Worm (Caenorhabditis elegans): Measurements from ENCODE around the gene ttc-4.
A peak's percentile ranks its signal among the peaks of the same experiment; 100 is the strongest.

ttc-4 gene

DNA sequence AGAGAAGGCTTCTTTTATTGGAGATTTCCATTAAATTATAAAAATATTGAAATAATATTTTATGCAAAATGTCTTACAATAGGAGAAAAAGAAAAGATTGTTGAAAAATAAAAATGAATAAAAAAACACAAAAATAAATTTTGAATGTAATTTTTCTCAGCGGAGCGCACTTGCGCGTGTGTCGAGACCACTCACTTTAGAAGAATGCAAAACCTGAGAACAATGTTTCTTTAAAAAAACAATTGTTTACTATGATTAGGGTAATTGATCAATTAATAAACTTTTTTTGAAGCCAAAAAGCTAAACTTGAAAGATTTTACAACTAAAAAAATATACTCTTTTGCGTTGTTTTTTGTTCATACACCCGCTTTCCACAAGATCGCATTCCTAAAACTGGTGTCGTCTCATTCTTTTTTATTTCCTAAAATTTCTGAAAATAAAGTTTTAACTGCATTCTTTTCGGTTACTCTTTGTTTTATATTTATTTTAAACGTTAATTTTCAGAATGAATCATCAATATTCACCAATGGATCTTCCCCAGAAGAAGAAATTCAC, at the start of gene ttc-4:
TSS of gene ttc-4 (plus strand) at position 505 of the 555 bp plus-strand sequence.
- TF ChIP-seq klf-2 (GFP tag; conservative IDR thresholded peaks at IDR 0.05) (0 out of 2 replicates have a peak, but pooled peaks have one; percentile 44), tab-1 (GFP tag; IDR thresholded peaks at IDR 0.05) (no peak), flt-1 (GFP tag; IDR thresholded peaks at IDR 0.05) (no peak), T22C8.4 (GFP tag; IDR thresholded peaks at IDR 0.05) (no peak), ztf-29 (GFP tag; IDR thresholded peaks at IDR 0.05) (no peak), med-1 (GFP tag; optimal IDR thresholded peaks at IDR 0.05; ENCODE audit: insufficient read depth) (no peak), ztf-23 (GFP tag; IDR thresholded peaks at IDR 0.05) (no peak), cog-1 (tag; optimal IDR thresholded peaks at IDR 0.05) (peak; percentile 56), ref-1 (GFP tag; conservative IDR thresholded peaks at IDR 0.05) (no peak)

DNA sequence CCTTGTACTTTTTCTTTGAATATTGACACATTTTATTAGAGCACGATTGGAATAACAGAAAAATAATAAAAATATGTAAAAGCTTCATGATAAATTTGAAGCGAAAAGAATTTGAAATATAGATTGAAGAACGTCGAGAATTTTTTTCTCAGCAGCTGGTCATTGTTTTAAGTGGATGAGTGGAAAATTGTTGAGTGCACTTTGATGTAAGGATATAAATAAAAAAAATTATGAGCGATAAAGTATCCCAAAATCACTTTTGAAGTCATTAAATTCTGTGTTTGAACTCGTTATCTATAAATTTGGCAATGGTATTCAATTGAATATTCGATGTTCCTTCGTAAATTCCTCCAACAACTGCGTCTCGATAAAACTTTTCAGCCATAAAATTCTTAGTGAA, 49.8 kb upstream of the ttc-4 start, which contains the start of gene ins-13:
TSS of gene ins-13 (minus strand) at position 101 of the 400 bp plus-strand sequence.
- TF ChIP-seq ref-1 (GFP tag; conservative IDR thresholded peaks at IDR 0.05) = no peak
- TF ChIP-seq med-1 (GFP tag; optimal IDR thresholded peaks at IDR 0.05; ENCODE audit: insufficient read depth) = no peak
- no peak for TF ChIP-seq flt-1 (GFP tag; IDR thresholded peaks at IDR 0.05)
- no peak for TF ChIP-seq T22C8.4 (GFP tag; IDR thresholded peaks at IDR 0.05)
- no peak for TF ChIP-seq cog-1 (tag; optimal IDR thresholded peaks at IDR 0.05)
- no peak for TF ChIP-seq klf-2 (GFP tag; conservative IDR thresholded peaks at IDR 0.05)
- no peak for TF ChIP-seq ztf-23 (GFP tag; IDR thresholded peaks at IDR 0.05)
- no peak for TF ChIP-seq tab-1 (GFP tag; IDR thresholded peaks at IDR 0.05)
- TF ChIP-seq ztf-29 (GFP tag; IDR thresholded peaks at IDR 0.05) = no peak

DNA sequence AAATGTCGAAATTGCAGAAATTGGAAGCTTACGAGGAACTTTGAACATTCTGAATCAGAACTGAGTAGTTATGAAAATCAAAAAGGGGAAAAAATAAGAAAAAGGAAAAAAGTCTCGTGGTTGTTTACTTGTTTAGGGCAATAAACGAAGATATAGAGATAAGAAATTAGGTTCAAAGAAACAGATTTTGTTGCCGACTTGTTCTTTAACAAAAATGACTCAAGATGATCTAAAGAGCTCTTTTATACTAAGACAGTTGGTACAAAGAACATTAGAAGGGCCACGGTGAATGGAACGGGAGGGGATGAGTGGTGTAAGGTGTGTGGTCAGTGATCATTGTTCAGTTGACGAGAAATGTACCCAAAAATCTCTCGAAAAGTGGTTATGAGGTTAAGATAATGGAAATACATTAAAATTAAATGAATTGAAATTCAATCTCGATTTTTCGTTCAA, 47.0 kb upstream of the ttc-4 start, which contains the start of gene acdh-2:
TSS of gene acdh-2 (minus strand) at position 51 of the 453 bp plus-strand sequence.
- TF ChIP-seq cog-1 (tag; optimal IDR thresholded peaks at IDR 0.05) (no peak), tab-1 (GFP tag; IDR thresholded peaks at IDR 0.05) (no peak), ref-1 (GFP tag; conservative IDR thresholded peaks at IDR 0.05) (no peak), flt-1 (GFP tag; IDR thresholded peaks at IDR 0.05) (no peak), klf-2 (GFP tag; conservative IDR thresholded peaks at IDR 0.05) (no peak), ztf-23 (GFP tag; IDR thresholded peaks at IDR 0.05) (no peak), med-1 (GFP tag; optimal IDR thresholded peaks at IDR 0.05; ENCODE audit: insufficient read depth) (no peak), T22C8.4 (GFP tag; IDR thresholded peaks at IDR 0.05) (no peak), ztf-29 (GFP tag; IDR thresholded peaks at IDR 0.05) (no peak)

DNA sequence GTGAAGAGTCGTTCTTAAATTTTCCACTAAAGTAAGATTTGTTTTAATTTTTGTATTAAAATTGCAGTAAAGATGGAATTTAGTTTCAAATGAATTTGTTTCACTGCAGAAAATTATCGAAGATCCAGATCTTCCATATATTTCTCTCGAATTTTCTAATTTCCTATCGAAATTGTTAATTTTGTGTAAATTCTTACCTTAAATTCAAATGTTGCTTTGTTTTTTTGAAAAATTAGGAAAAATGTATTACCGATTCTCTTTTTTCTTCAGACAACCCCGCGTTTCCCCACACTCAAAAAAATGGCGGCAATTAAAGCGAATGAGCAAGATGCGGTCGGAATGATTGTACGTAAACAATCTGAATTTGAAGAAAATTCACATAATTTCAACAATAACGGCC, 44.8 kb upstream of the ttc-4 start, which contains the start of gene C17C3.6:
TSS of gene C17C3.6 (plus strand) at position 301 of the 400 bp plus-strand sequence.
- TF ChIP-seq klf-2 (GFP tag; conservative IDR thresholded peaks at IDR 0.05) (no peak), flt-1 (GFP tag; IDR thresholded peaks at IDR 0.05) (no peak), tab-1 (GFP tag; IDR thresholded peaks at IDR 0.05) (no peak), cog-1 (tag; optimal IDR thresholded peaks at IDR 0.05) (no peak), ref-1 (GFP tag; conservative IDR thresholded peaks at IDR 0.05) (no peak), T22C8.4 (GFP tag; IDR thresholded peaks at IDR 0.05) (no peak), ztf-23 (GFP tag; IDR thresholded peaks at IDR 0.05) (no peak), med-1 (GFP tag; optimal IDR thresholded peaks at IDR 0.05; ENCODE audit: insufficient read depth) (no peak), ztf-29 (GFP tag; IDR thresholded peaks at IDR 0.05) (no peak)

DNA sequence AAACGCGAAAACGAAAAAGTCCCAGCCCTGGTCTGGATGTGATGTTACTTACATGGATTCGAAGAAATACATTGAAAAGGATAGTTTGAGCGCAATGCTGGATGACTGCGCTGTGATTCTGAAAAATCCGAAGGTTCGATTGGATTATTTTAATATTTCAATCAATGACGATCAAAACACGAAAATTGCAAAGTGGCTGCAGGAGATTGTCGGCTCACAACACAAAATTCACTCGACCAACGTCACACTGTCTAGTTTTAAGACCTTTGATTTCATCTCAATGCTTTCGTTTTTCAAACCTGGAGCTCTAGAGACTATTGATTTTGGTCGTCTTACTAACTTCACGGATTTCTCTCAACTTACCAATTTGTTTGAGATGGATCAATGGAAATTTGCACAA, 43.0 kb upstream of the ttc-4 start, which contains the start of gene C17C3.5:
TSS of gene C17C3.5 (plus strand) at position 301 of the 400 bp plus-strand sequence.
- TF ChIP-seq ztf-23 (GFP tag; IDR thresholded peaks at IDR 0.05) = no peak
- TF ChIP-seq ztf-29 (GFP tag; IDR thresholded peaks at IDR 0.05) = no peak
- no peak for TF ChIP-seq cog-1 (tag; optimal IDR thresholded peaks at IDR 0.05)
- TF ChIP-seq tab-1 (GFP tag; IDR thresholded peaks at IDR 0.05) = no peak
- no peak for TF ChIP-seq klf-2 (GFP tag; conservative IDR thresholded peaks at IDR 0.05)

DNA sequence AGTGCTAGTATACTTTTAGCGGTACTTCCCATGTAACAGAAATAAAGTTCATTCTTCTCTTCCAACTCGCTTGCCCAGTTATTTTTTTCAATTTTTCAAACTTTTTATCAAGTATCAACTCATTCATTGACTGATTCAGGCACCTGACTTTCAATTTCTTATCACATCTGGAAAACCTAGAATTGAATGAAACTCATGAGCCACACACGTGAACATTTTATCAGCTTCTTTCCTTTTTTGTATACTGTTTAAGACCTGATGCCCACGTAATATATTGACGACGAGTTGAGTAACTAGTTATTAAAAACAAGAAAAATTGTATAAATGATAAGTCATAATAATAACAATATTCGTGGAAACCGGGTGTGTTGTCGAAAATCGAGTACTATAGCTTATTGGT, 41.0 kb upstream of the ttc-4 start:
- TF ChIP-seq tab-1 (GFP tag; IDR thresholded peaks at IDR 0.05) = no peak

DNA sequence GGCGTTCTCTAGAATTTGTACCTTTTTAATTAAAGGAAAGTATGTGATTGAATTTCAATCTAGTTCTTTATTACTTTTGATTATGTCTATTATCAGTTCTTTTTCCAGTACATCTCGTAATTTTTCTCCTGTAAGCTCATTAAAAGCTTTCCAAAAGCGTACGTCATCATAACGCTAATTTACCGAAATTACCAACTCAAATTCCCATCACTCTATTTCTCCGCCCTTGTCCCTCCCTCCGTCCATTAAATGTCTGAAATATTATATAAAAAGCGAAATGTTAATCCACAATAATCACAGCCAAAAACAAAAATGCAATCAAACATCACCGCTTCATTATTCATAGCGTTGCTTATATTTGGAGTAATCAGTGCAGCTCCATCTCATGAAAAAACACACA, 40.2 kb upstream of the ttc-4 start, which contains the start of gene ins-12:
TSS of gene ins-12 (plus strand) at position 301 of the 400 bp plus-strand sequence.
- TF ChIP-seq ztf-29 (GFP tag; IDR thresholded peaks at IDR 0.05) = no peak
- TF ChIP-seq klf-2 (GFP tag; conservative IDR thresholded peaks at IDR 0.05) = no peak
- no peak for TF ChIP-seq ztf-23 (GFP tag; IDR thresholded peaks at IDR 0.05)
- TF ChIP-seq tab-1 (GFP tag; IDR thresholded peaks at IDR 0.05) = no peak
- no peak for TF ChIP-seq med-1 (GFP tag; optimal IDR thresholded peaks at IDR 0.05; ENCODE audit: insufficient read depth)
- no peak for TF ChIP-seq cog-1 (tag; optimal IDR thresholded peaks at IDR 0.05)

DNA sequence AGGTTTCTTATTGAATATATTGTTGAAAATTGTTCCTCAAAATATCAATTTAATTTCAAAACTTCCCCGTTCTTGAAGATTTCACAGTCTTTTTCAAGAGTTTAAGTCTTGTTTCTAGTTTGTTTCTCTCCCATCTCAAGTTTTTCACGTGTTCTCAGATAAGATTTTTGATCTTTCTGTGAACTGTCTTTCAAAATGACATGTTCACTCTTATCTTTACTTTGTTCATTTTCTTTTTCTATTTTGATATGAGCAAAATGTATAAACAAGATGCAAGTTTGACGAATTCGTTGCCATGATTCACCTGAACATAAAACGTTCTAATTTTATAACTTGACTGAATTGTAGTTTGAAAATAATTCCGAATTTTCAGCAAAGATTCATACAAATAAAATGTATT, 39.7 kb upstream of the ttc-4 start:
- TF ChIP-seq T22C8.4 (GFP tag; IDR thresholded peaks at IDR 0.05) (no peak), tab-1 (GFP tag; IDR thresholded peaks at IDR 0.05) (no peak), flt-1 (GFP tag; IDR thresholded peaks at IDR 0.05) (no peak), ztf-29 (GFP tag; IDR thresholded peaks at IDR 0.05) (no peak), med-1 (GFP tag; optimal IDR thresholded peaks at IDR 0.05; ENCODE audit: insufficient read depth) (no peak), klf-2 (GFP tag; conservative IDR thresholded peaks at IDR 0.05) (no peak), cog-1 (tag; optimal IDR thresholded peaks at IDR 0.05) (no peak), ref-1 (GFP tag; conservative IDR thresholded peaks at IDR 0.05) (no peak), ztf-23 (GFP tag; IDR thresholded peaks at IDR 0.05) (no peak)

DNA sequence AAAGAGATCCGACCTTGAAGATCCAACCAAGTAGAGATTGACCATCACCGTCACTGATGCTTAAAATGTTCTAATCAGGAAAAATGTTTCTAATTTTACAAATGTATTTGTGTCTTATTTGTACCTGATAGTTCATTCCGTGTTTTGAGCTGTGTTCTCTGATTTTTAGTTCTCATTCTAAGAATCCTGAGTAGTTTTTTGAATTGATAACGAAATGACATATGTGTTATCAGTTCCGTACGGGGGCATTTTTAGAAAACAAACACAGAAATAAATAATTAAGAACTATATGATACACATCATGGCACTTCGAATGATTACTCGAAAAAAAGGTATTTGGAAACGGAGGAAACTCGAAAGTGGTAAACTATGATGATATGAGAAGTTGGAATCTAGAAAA, 39.0 kb upstream of the ttc-4 start:
- TF ChIP-seq cog-1 (tag; optimal IDR thresholded peaks at IDR 0.05) = no peak
- no peak for TF ChIP-seq med-1 (GFP tag; optimal IDR thresholded peaks at IDR 0.05; ENCODE audit: insufficient read depth)
- no peak for TF ChIP-seq ztf-29 (GFP tag; IDR thresholded peaks at IDR 0.05)
- TF ChIP-seq flt-1 (GFP tag; IDR thresholded peaks at IDR 0.05) = no peak
- no peak for TF ChIP-seq ztf-23 (GFP tag; IDR thresholded peaks at IDR 0.05)
- no peak for TF ChIP-seq T22C8.4 (GFP tag; IDR thresholded peaks at IDR 0.05)
- no peak for TF ChIP-seq tab-1 (GFP tag; IDR thresholded peaks at IDR 0.05)
- no peak for TF ChIP-seq klf-2 (GFP tag; conservative IDR thresholded peaks at IDR 0.05)
- no peak for TF ChIP-seq ref-1 (GFP tag; conservative IDR thresholded peaks at IDR 0.05)

DNA sequence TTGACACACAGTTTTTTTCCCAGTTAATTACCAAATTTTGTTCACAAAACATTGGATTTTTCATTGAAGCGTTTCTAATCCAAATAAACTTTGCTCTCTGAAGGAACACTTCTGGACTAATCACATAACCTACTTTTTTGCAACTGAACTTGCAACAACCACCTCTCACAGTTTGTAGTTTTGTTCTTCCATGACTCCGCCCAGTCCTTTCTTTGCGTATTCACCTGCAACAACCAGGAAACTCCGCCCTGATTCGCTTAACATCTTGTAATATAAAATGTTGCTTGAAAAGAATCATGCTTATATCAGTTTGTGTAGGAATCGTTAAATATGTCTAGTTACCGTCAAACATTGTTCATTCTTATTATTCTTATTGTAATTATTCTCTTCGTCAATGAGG, 38.1 kb upstream of the ttc-4 start, which contains the start of gene ins-11:
TSS of gene ins-11 (plus strand) at position 301 of the 400 bp plus-strand sequence.
- TF ChIP-seq ref-1 (GFP tag; conservative IDR thresholded peaks at IDR 0.05) = no peak
- no peak for TF ChIP-seq ztf-23 (GFP tag; IDR thresholded peaks at IDR 0.05)
- no peak for TF ChIP-seq med-1 (GFP tag; optimal IDR thresholded peaks at IDR 0.05; ENCODE audit: insufficient read depth)
- TF ChIP-seq klf-2 (GFP tag; conservative IDR thresholded peaks at IDR 0.05) = no peak
- TF ChIP-seq ztf-29 (GFP tag; IDR thresholded peaks at IDR 0.05) = no peak
- no peak for TF ChIP-seq flt-1 (GFP tag; IDR thresholded peaks at IDR 0.05)
- TF ChIP-seq tab-1 (GFP tag; IDR thresholded peaks at IDR 0.05) = no peak
- no peak for TF ChIP-seq T22C8.4 (GFP tag; IDR thresholded peaks at IDR 0.05)
- no peak for TF ChIP-seq cog-1 (tag; optimal IDR thresholded peaks at IDR 0.05)
